Worm (Caenorhabditis elegans): ENCODE results near the gene T25B6.4.

ce11 chrX:9023816-9024215, 8.3 kb downstream of the T25B6.4 start:
- no peak for TF ChIP-seq snpc-4 (tag; optimal IDR thresholded peaks at IDR 0.05)
- no peak for TF ChIP-seq ces-1 (GFP tag; optimal IDR thresholded peaks at IDR 0.05)
- no peak for TF ChIP-seq mls-2 (tag; optimal IDR thresholded peaks at IDR 0.05)
- no peak for TF ChIP-seq nhr-12 (tag; optimal IDR thresholded peaks at IDR 0.05)
- no peak for TF ChIP-seq lin-13 (tag; optimal IDR thresholded peaks at IDR 0.05)
- no peak for TF ChIP-seq ztf-11 (tag; optimal IDR thresholded peaks at IDR 0.05)
- no peak for TF ChIP-seq cnd-1 (tag; optimal IDR thresholded peaks at IDR 0.05)
- TF ChIP-seq ceh-39 (tag; optimal IDR thresholded peaks at IDR 0.05), result no peak
- no peak for TF ChIP-seq nhr-28 (tag; optimal IDR thresholded peaks at IDR 0.05)
- TF ChIP-seq elt-1 (tag; optimal IDR thresholded peaks at IDR 0.05; ENCODE audit: borderline replicate concordance, insufficient read depth), result no peak

Measured in whole organism, mixed stage, embryonic.